Worm (Caenorhabditis elegans) whole organism, L1 larva: ENCODE data around the gene R10E8.2.

Source experiments
- F16B12.6 ChIP-seq: fragments of 150-350 bp; optimal IDR thresholded peaks from 2 replicates; lab custom pipeline; 2014; ENCODE audit warnings: missing biosample characterization, missing genetic modification characterization
- ceh-63 ChIP-seq: fragments of 200-800 bp; sonication (Bioruptor generic); optimal IDR thresholded peaks from 2 replicates; lab custom pipeline; 2018; ENCODE audit warnings: mild to moderate bottlenecking, missing genetic modification characterization, missing compliant biosample characterization
- ceh-88 ChIP-seq: fragments of 200-800 bp; sonication (Bioruptor generic); IDR thresholded peaks from 2 replicates; pipeline ENCODE4 v1.3.6; 2022; ENCODE audit warnings: missing genetic modification characterization, missing compliant biosample characterization
- dpl-1 ChIP-seq, 3 experiments: fragments of 150-350 bp in 2 of 3; sonication (generic microtip) in 1 of 3; optimal IDR thresholded peaks; 2 replicates each; lab custom pipeline; 2014 to 2017; ENCODE audit warnings: missing biosample characterization in 3 of 3, missing genetic modification characterization in 3 of 3, missing genetic modification reagents in 3 of 3
- efl-1 ChIP-seq, 4 experiments: fragments of 150-350 bp; optimal IDR thresholded peaks in 3 of 4; peaks in 1 of 4; 1 replicate in 1 of 4; 2 replicates in 3 of 4; lab custom pipeline; 2014; ENCODE audit warnings: missing biosample characterization in 2 of 4, missing genetic modification characterization in 2 of 4, missing genetic modification reagents in 2 of 4
- egl-13 ChIP-seq: sonication (generic microtip); optimal IDR thresholded peaks from 2 replicates; lab custom pipeline; 2016; ENCODE audit warnings: missing genotype, missing genetic modification reagents, missing genetic modification characterization, missing compliant biosample characterization
- elt-2 ChIP-seq: sonication (generic microtip); optimal IDR thresholded peaks from 2 replicates; lab custom pipeline; 2016; ENCODE audit warnings: missing genetic modification characterization, mild to moderate bottlenecking, inconsistent platforms, missing compliant biosample characterization, missing genetic modification reagents
- ets-5 ChIP-seq: fragments of 200-800 bp; sonication (Bioruptor generic); IDR thresholded peaks from 2 replicates; pipeline ENCODE4 v1.3.6; 2022; ENCODE audit warnings: missing genetic modification characterization, missing compliant biosample characterization
- fkh-10 ChIP-seq: sonication (generic microtip); optimal IDR thresholded peaks from 2 replicates; lab custom pipeline; 2017; ENCODE audit warnings: missing biosample characterization, missing genetic modification reagents, missing genetic modification characterization
- fkh-4 ChIP-seq: sonication (generic microtip); optimal IDR thresholded peaks from 2 replicates; lab custom pipeline; 2016; ENCODE audit warnings: missing compliant biosample characterization, missing genetic modification characterization, borderline replicate concordance
- fos-1 ChIP-seq: fragments of 150-350 bp; optimal IDR thresholded peaks from 2 replicates; lab custom pipeline; 2014; ENCODE audit warnings: missing biosample characterization, missing genetic modification characterization
- hlh-17 ChIP-seq: fragments of 200-800 bp; sonication (Bioruptor generic); optimal IDR thresholded peaks from 2 replicates; lab custom pipeline; 2018; ENCODE audit warnings: missing genetic modification characterization, mild to moderate bottlenecking, missing compliant biosample characterization, moderate library complexity, borderline replicate concordance
- irx-1 ChIP-seq: sonication (generic microtip); optimal IDR thresholded peaks from 2 replicates; lab custom pipeline; 2016; ENCODE audit warnings: missing genetic modification characterization, missing compliant biosample characterization
- lin-13 ChIP-seq: fragments of 150-350 bp; optimal IDR thresholded peaks from 2 replicates; lab custom pipeline; 2014; ENCODE audit warnings: missing biosample characterization, missing genetic modification reagents, missing genetic modification characterization
- lin-14 ChIP-seq: fragments of 200-800 bp; sonication (Bioruptor generic); optimal IDR thresholded peaks from 2 replicates; lab custom pipeline; 2018; ENCODE audit warnings: mild to moderate bottlenecking, missing genetic modification characterization, moderate library complexity, missing compliant biosample characterization
- lin-39 ChIP-seq: fragments of 150-350 bp; optimal IDR thresholded peaks from 2 replicates; lab custom pipeline; 2014; ENCODE audit warnings: missing biosample characterization, missing genetic modification reagents, missing genetic modification characterization
- nhr-11 ChIP-seq: fragments of 150-350 bp; optimal IDR thresholded peaks from 2 replicates; lab custom pipeline; 2014; ENCODE audit warnings: missing biosample characterization, missing genetic modification characterization
- nhr-12 ChIP-seq: sonication (generic microtip); optimal IDR thresholded peaks from 2 replicates; lab custom pipeline; 2017; ENCODE audit warnings: missing biosample characterization, missing genetic modification characterization
- nhr-20 ChIP-seq: sonication (generic microtip); optimal IDR thresholded peaks from 2 replicates; lab custom pipeline; 2016; ENCODE audit warnings: mild to moderate bottlenecking, missing genetic modification characterization, missing compliant biosample characterization
- nhr-237 ChIP-seq: fragments of 150-350 bp; optimal IDR thresholded peaks from 2 replicates; lab custom pipeline; 2014; ENCODE audit warnings: missing biosample characterization, missing genetic modification characterization
- nhr-47 ChIP-seq: sonication (generic microtip); optimal IDR thresholded peaks from 2 replicates; lab custom pipeline; 2016; ENCODE audit warnings: mild to moderate bottlenecking, missing genetic modification characterization, moderate library complexity, missing compliant biosample characterization
- nhr-84 ChIP-seq: sonication (generic microtip); optimal IDR thresholded peaks from 2 replicates; lab custom pipeline; 2017; ENCODE audit warnings: missing biosample characterization, missing genetic modification characterization
- nhr-85 ChIP-seq: sonication (generic microtip); peaks from one replicate; lab custom pipeline; 2016; ENCODE audit warnings: missing genetic modification characterization, inconsistent platforms, missing compliant biosample characterization
- pqm-1 ChIP-seq: sonication (generic microtip); optimal IDR thresholded peaks from 3 replicates; lab custom pipeline; 2017; ENCODE audit warnings: missing biosample characterization, missing genetic modification characterization
- skn-1 ChIP-seq: fragments of 150-350 bp; optimal IDR thresholded peaks from 2 replicates; lab custom pipeline; 2014; ENCODE audit warnings: missing biosample characterization, missing genetic modification characterization
- snu-23 ChIP-seq: sonication (generic microtip); optimal IDR thresholded peaks from 2 replicates; lab custom pipeline; 2016; ENCODE audit warnings: missing genetic modification characterization, missing compliant biosample characterization
- tbx-2 ChIP-seq: sonication (generic microtip); optimal IDR thresholded peaks from 2 replicates; lab custom pipeline; 2016; ENCODE audit warnings: missing genetic modification characterization, missing compliant biosample characterization
- unc-130 ChIP-seq: fragments of 150-350 bp; optimal IDR thresholded peaks from 2 replicates; lab custom pipeline; 2017; ENCODE audit warnings: missing biosample characterization, missing genetic modification characterization, inconsistent platforms
- unc-30 ChIP-seq: sonication (generic microtip); optimal IDR thresholded peaks from 2 replicates; lab custom pipeline; 2017; ENCODE audit warnings: missing biosample characterization, missing genetic modification characterization
- unc-86 ChIP-seq: sonication (generic microtip); optimal IDR thresholded peaks from 2 replicates; lab custom pipeline; 2016; ENCODE audit warnings: missing genetic modification characterization, missing compliant biosample characterization
- unc-98 ChIP-seq: fragments of 200-800 bp; sonication (Bioruptor generic); IDR thresholded peaks from 2 replicates; pipeline ENCODE4 v1.3.6; 2022; ENCODE audit warnings: missing genetic modification characterization, missing compliant biosample characterization
- zag-1 ChIP-seq: fragments of 150-350 bp; optimal IDR thresholded peaks from 2 replicates; lab custom pipeline; 2014; ENCODE audit warnings: missing biosample characterization, missing genetic modification characterization
- zip-4 ChIP-seq: fragments of 200-800 bp; sonication (Bioruptor generic); optimal IDR thresholded peaks from 2 replicates; lab custom pipeline; 2018; ENCODE audit warnings: mild to moderate bottlenecking, missing genetic modification characterization, moderate library complexity, missing compliant biosample characterization
- ztf-11 ChIP-seq, 2 experiments: sonication (generic microtip); optimal IDR thresholded peaks; 2 replicates each; lab custom pipeline; 2016 to 2017; ENCODE audit warnings: missing genetic modification characterization in 2 of 2, missing biosample characterization in 1 of 2, missing compliant biosample characterization in 1 of 2
- ztf-4 ChIP-seq: fragments of 150-350 bp; optimal IDR thresholded peaks from 2 replicates; lab custom pipeline; 2014; ENCODE audit warnings: missing biosample characterization, missing genetic modification characterization

The R10E8.2 gene

DNA sequence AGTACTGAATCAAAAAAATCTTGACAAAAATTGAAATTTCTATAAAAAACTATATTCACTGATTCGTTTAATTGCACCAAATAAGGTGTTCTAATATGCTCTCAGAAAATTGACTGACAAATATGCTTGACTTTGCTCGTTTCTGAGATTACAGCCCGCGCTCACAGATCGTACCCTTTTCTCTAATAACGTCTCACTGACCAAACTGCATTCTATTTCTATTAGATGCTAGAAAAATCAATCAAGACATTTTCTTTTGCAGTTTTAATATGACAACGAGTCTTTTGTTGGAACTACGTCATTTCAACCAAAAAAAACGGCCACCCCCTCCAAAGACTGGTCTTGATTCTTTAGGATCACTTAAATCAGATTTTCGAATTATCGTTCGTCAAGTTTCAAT is 29.0 kb downstream of the R10E8.2 start, which contains the start of gene clec-247:
TSS of gene clec-247 (plus strand) at position 301 of the 400 bp plus-strand sequence.
- TF ChIP-seq lin-39 (tag; lab: Kevin White, UChicago) (no peak), nhr-12 (tag; lab: Kevin White, UChicago) (no peak), unc-130 (tag; lab: Kevin White, UChicago) (no peak), lin-13 (no peak), ceh-88 (no peak), nhr-47 (tag; lab: Kevin White, UChicago) (no peak), nhr-237 (tag; lab: Kevin White, UChicago) (no peak), egl-13 (tag; lab: Kevin White, UChicago) (no peak), ceh-63 (no peak), dpl-1 (GFP tag; optimal IDR thresholded peaks at IDR 0.05; lab: Kevin White, UChicago) (no peak), nhr-85 (no peak), irx-1 (tag; lab: Kevin White, UChicago) (no peak), unc-86 (no peak)

DNA sequence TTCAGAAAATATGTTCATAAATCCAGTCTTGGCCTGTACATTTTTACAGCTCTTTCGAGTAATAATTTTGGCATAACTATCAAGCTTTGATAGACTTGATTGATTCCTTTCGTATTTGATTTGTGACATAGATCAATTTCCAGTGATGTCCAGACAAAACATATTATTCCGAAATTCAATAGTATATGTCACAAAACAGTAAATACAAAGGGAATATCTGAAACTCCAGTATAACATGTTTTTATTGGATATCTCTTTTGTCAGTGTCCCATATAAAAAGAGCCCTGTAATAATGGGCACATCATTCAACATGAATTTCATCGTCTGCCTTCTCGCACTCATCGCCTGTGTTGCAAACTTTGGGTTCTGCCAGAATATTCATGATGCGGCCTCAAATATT is 37.0 kb downstream of the R10E8.2 start, which contains the start of gene Y51A2A.4:
TSS of gene Y51A2A.4 (plus strand) at position 301 of the 400 bp plus-strand sequence.
- TF ChIP-seq unc-98 (GFP tag; lab: Robert Waterston, UW) (no peak), efl-1 (optimal IDR thresholded peaks at IDR 0.05; lab: Kevin White, UChicago) (no peak), efl-1 (GFP tag; optimal IDR thresholded peaks at IDR 0.05 in 1 of 2; lab: Kevin White, UChicago) (peak in 1 of 2 experiments; percentile 38), ets-5 (no peak)
- TF ChIP-seq, all 84 proteins: peak for 1

DNA sequence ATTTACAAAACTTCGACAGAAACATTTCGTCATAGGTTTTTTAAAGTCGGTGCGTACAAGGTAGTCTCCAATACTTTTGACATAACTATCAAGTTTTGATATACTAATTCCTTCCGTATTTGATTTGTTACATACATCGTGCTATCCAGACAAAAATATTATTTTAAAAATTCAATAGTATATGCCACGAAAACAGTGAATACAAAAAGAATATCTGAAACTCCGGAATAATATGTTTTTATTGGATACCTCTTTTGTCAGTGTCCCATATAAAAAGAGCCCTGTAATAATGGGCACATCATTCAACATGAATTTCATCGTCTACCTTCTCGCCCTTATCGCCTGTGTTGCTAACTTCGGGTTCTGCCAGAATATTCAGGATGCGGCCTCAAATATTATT is 38.7 kb downstream of the R10E8.2 start, which contains the start of gene Y51A2A.12:
TSS of gene Y51A2A.12 (plus strand) at position 301 of the 400 bp plus-strand sequence.
- TF ChIP-seq ets-5, result no peak
- no peak for TF ChIP-seq nhr-47 (tag; lab: Kevin White, UChicago)
- TF ChIP-seq ztf-4 (tag; lab: Kevin White, UChicago), result no peak
- TF ChIP-seq snu-23, result no peak
- TF ChIP-seq pqm-1, result no peak
- no peak for TF ChIP-seq skn-1 (tag; lab: Kevin White, UChicago)
- no peak for TF ChIP-seq ztf-11 (tag; optimal IDR thresholded peaks at IDR 0.05; lab: Kevin White, UChicago)
- no peak for TF ChIP-seq nhr-11 (tag; lab: Kevin White, UChicago)
- no peak for TF ChIP-seq hlh-17 (GFP tag; lab: Kevin White, UChicago)
- TF ChIP-seq nhr-85, result no peak
- no peak for TF ChIP-seq elt-2 (tag; lab: Kevin White, UChicago)
- no peak for TF ChIP-seq dpl-1 (GFP tag; optimal IDR thresholded peaks at IDR 0.05; lab: Kevin White, UChicago)
- no peak for TF ChIP-seq zag-1 (tag; lab: Kevin White, UChicago)

DNA sequence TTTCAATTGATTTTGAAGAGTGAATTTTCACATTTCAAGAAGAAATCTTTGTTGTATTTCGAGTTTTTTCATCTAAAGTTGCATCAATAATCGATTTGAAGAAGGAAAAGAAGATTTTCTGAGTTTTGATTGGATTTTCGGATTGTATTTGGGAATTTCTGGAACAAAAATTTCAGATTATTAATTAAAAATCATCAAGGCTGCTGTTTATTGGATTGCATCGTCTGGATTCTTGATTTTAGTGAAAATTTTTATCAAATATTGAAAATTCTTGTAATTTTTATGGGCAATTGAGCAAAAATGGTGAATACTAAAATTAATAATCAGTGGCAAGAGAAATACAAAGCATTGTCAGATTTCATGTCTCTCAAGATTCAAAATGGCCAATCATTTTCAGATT is 44.9 kb downstream of the R10E8.2 start, which contains the start of gene Y51A2A.5:
TSS of gene Y51A2A.5 (plus strand) at position 301 of the 400 bp plus-strand sequence.
- no peak for TF ChIP-seq fkh-10

DNA sequence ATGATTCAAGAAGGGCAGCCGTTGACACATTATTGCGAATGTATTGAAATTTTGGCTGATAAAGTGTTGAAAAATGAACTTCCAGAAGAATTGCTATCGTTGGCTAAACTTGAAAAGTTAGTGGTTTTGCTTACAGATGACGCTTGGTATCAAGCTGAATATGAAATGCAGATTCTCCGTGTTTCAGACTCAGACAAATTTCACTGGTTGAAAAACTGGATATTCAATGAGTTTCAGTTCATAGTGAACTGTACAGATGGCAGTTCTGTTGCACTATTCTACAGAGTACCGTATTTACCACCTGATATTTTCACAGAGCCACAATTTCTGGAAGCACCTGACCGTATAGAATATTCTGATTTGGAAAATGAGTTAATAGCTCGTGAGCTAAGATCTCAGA is 45.7 kb downstream of the R10E8.2 start:
- TF ChIP-seq unc-30 (tag; lab: Kevin White, UChicago) (no peak), fkh-4 (tag; lab: Kevin White, UChicago) (no peak), tbx-2 (no peak), fos-1 (tag; lab: Kevin White, UChicago) (no peak), dpl-1 (GFP tag; optimal IDR thresholded peaks at IDR 0.05; lab: Kevin White, UChicago) (no peak), lin-14 (GFP tag; lab: Kevin White, UChicago) (no peak), nhr-84 (tag; lab: Kevin White, UChicago) (no peak), nhr-20 (tag; lab: Kevin White, UChicago) (no peak), F16B12.6 (tag; lab: Kevin White, UChicago) (no peak), zip-4 (GFP tag; lab: Kevin White, UChicago) (no peak)
